Worm (Caenorhabditis elegans): ENCODE data around the gene clec-219.

- TF ChIP-seq ztf-11 (tag; optimal IDR thresholded peaks at IDR 0.05) (no peak), elt-1 (tag; optimal IDR thresholded peaks at IDR 0.05; ENCODE audit: borderline replicate concordance, insufficient read depth) (no peak), unc-39 (tag; optimal IDR thresholded peaks at IDR 0.05) (no peak), unc-62 (GFP tag; optimal IDR thresholded peaks at IDR 0.05) (no peak), lsy-2 (tag; optimal IDR thresholded peaks at IDR 0.05) (no peak), nhr-76 (tag; optimal IDR thresholded peaks at IDR 0.05) (no peak), nhr-12 (tag; optimal IDR thresholded peaks at IDR 0.05) (no peak), ces-1 (GFP tag; optimal IDR thresholded peaks at IDR 0.05) (no peak), mab-5 (tag; optimal IDR thresholded peaks at IDR 0.05) (no peak), nhr-237 (tag; optimal IDR thresholded peaks at IDR 0.05) (no peak), snpc-4 (tag; optimal IDR thresholded peaks at IDR 0.05) (no peak), lin-13 (tag; optimal IDR thresholded peaks at IDR 0.05) (no peak), elt-3 (tag; optimal IDR thresholded peaks at IDR 0.05) (no peak), unc-120 (tag; optimal IDR thresholded peaks at IDR 0.05; ENCODE audit: poor library complexity, severe bottlenecking) (no peak)
These were observed 27.2 kb downstream of the clec-219 start, which contains the start of gene C08D8.1 for ce11 chrV:8345436-8345835.

All from whole organism, mixed stage, embryonic.